Worm (Caenorhabditis elegans) whole organism, L4/young adult: Measurements from ENCODE around the gene inx-3.

ENCODE experiments used
- W03F9.2 ChIP-seq: fragments of 150-350 bp; optimal IDR thresholded peaks from 2 replicates; lab custom pipeline; 2014; ENCODE audit warnings: missing biosample characterization, missing genetic modification characterization
- dao-5 ChIP-seq: sonication (generic microtip); optimal IDR thresholded peaks from 2 replicates; lab custom pipeline; 2016; ENCODE audit warnings: missing genotype, missing genetic modification characterization, moderate library complexity, missing compliant biosample characterization
- him-1 ChIP-seq: sonication (generic microtip); optimal IDR thresholded peaks from 2 replicates; lab custom pipeline; 2016; ENCODE audit warnings: missing genotype, missing genetic modification reagents, missing genetic modification characterization, missing compliant biosample characterization

The inx-3 gene

ce11 chrX:5984581-5985039 is 11.3 kb upstream of the inx-3 start, which contains the start of gene klp-13:
TSS of gene klp-13 (plus strand) at chrX:5984989.
- peak; percentile 76 for TF ChIP-seq him-1 (tag; lab: Kevin White, UChicago)
- TF ChIP-seq W03F9.2 (tag; lab: Kevin White, UChicago) = no peak

DNA sequence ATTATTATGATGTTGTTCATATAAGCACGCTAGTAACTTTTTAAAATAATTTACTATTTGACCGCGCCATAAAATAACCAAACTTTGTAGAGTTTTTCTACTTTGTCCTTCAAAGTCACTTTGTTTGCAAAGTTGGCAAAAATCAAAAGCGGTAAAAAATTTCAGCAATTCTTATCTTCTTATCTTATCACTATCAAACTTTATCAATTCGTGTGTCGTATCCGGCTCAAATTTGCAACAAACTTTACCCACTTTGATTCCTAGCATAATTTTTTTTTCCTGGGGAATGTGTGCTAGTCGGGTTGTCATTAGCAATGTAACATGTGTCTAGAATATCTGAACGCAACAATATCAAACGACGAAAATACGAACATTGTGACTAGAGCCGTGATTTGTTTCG is 10.2 kb upstream of the inx-3 start:
- no peak for TF ChIP-seq W03F9.2 (tag; lab: Kevin White, UChicago)
- no peak for TF ChIP-seq him-1 (tag; lab: Kevin White, UChicago)
- no peak for TF ChIP-seq dao-5 (tag; lab: Kevin White, UChicago)

ce11 chrX:5987910-5988309 is 8.0 kb upstream of the inx-3 start:
- TF ChIP-seq him-1 (tag; lab: Kevin White, UChicago) = no peak

- TF ChIP-seq him-1 (tag; lab: Kevin White, UChicago) = no peak
- no peak for TF ChIP-seq dao-5 (tag; lab: Kevin White, UChicago)
- TF ChIP-seq W03F9.2 (tag; lab: Kevin White, UChicago) = no peak
These were observed 3.2 kb upstream of the inx-3 start, which contains the start of gene F22F4.5 for ce11 chrX:5992770-5993169. TSS of gene F22F4.5 (minus strand) at chrX:5992870.

- no peak for TF ChIP-seq him-1 (tag; lab: Kevin White, UChicago)
These were observed 2.0 kb upstream of the inx-3 start for ce11 chrX:5994004-5994403.

DNA sequence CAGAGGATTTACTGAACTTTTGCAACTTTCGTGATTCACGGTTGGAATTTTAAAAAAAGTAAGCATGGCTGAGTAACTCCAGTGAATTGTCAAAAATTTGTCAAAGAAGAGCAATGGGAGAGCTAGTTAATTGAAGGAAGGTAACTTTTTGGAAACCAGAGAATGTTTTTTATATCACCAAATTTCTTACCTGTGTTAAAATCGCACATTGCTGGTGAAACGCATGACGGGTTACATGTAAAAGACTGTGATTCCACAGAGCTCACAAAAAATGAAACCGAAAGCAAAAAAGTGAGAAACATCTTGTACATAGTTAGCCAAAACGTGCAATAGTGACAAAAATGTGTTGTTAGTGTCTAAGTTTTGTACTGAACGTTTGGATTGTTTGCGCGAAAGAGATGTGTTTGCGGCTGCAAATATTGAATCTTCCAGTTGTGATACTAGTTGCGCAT is 3.2 kb downstream of the inx-3 start, which contains the start of gene F22F4.9:
Gene F22F4.9 (minus strand): TSS at position 402 of the 452 bp plus-strand sequence.
- TF ChIP-seq him-1 (tag; lab: Kevin White, UChicago) (no peak), dao-5 (tag; lab: Kevin White, UChicago) (no peak), W03F9.2 (tag; lab: Kevin White, UChicago) (no peak)

DNA sequence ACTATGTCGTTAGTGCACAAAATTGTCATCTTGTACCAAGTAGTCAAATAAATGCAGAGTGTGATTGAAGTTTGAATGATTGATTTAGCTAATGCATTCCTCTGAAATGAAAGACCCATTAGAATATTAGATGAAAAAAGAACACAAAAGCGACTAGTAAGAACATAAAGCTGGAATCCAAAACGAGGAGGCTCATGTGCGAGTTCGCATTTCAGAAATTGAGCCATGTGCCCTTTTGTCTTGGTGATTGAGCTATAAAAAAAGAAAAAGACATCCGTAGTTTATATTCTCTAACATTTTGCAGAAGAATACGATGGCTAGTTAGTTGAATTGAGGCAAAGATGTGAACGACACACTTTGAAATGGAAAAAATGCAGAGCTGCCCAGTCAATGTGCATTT is 5.5 kb downstream of the inx-3 start, which contains the start of gene F22F4.4:
Gene F22F4.4 (minus strand): TSS at position 101 of the 400 bp plus-strand sequence.
- TF ChIP-seq dao-5 (tag; lab: Kevin White, UChicago) = no peak
- TF ChIP-seq him-1 (tag; lab: Kevin White, UChicago) = no peak
- TF ChIP-seq W03F9.2 (tag; lab: Kevin White, UChicago) = no peak

DNA sequence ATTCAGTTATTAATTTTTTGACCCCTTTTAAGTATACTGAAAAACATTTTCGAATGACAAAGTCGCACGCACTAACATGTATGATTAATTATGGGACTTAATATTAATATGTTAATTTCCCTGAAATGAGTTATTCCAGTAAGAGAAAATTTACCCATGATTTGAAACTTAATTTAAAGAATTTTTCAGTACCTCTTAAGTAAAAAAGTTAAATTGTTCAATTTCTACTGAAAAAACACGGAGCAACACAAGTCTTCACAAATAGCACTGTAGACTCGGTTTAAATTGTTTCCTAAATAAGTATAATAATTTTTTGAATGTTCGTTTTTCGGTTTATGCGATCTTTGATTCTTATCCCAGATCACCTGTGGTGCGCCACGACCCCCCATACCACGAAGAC is 6.5 kb downstream of the inx-3 start:
- TF ChIP-seq him-1 (tag; lab: Kevin White, UChicago) = no peak
- no peak for TF ChIP-seq W03F9.2 (tag; lab: Kevin White, UChicago)
- no peak for TF ChIP-seq dao-5 (tag; lab: Kevin White, UChicago)

ce11 chrX:6003853-6004252 is 7.9 kb downstream of the inx-3 start, which contains the start of gene sups-1:
TSS of gene sups-1 (plus strand) at chrX:6004153.
- no peak for TF ChIP-seq him-1 (tag; lab: Kevin White, UChicago)
- no peak for TF ChIP-seq dao-5 (tag; lab: Kevin White, UChicago)
- no peak for TF ChIP-seq W03F9.2 (tag; lab: Kevin White, UChicago)

- TF ChIP-seq dao-5 (tag; lab: Kevin White, UChicago) (no peak), W03F9.2 (tag; lab: Kevin White, UChicago) (no peak)
These were observed 8.4 kb downstream of the inx-3 start for ce11 chrX:6004315-6004714.

DNA sequence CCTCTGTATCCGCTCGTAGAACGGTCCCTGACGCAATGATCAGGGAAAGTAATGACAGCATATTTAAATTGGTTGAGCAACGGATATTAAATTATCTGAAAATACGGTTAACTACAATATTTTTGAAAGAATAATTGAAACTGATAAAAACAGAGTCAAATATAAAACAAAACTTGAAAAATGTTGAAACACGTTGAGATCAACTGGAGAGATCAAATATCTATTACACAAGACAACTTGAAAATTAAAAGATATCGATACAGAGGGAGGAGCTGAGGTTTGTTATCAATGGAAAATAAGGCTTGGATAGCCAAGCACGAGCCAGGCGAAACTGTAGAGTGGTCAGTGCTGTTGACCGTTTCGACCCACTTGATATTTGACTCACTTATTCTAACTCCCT is 14.6 kb downstream of the inx-3 start, which contains the start of gene C09B8.3:
Gene C09B8.3 (minus strand): TSS at position 101 of the 400 bp plus-strand sequence.
- TF ChIP-seq him-1 (tag; lab: Kevin White, UChicago) (no peak), dao-5 (tag; lab: Kevin White, UChicago) (no peak), W03F9.2 (tag; lab: Kevin White, UChicago) (no peak)

DNA sequence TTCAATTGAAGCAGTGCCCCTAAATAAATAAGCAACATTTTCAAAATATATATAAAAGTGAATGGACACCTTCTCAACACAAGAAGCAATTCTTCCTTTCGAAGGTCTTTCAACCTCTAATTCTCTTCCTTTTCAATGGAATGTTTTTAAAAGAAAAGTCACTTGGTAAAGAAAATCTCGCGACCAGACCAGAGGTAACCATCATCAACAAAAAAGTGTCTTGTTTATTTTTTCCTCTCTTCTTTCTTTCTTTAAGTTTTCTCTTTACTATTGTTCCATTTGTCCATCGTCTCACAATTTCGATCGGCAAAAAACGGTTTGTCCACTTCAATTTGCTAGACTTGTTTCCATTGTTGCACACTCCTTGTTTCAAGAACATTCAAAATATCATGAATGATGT is 19.1 kb downstream of the inx-3 start, which contains the start of gene C09B8.8:
Gene C09B8.8 (plus strand): TSS at position 397 of the 400 bp plus-strand sequence.
- TF ChIP-seq W03F9.2 (tag; lab: Kevin White, UChicago) (no peak), dao-5 (tag; lab: Kevin White, UChicago) (no peak), him-1 (tag; lab: Kevin White, UChicago) (no peak)

- no peak for TF ChIP-seq him-1 (tag; lab: Kevin White, UChicago)
- TF ChIP-seq W03F9.2 (tag; lab: Kevin White, UChicago) = no peak
- no peak for TF ChIP-seq dao-5 (tag; lab: Kevin White, UChicago)
These were observed 24.0 kb downstream of the inx-3 start, which contains the start of gene C09B8.4 for ce11 chrX:6019886-6020469. TSS of gene C09B8.4 (minus strand) at chrX:6019936.

DNA sequence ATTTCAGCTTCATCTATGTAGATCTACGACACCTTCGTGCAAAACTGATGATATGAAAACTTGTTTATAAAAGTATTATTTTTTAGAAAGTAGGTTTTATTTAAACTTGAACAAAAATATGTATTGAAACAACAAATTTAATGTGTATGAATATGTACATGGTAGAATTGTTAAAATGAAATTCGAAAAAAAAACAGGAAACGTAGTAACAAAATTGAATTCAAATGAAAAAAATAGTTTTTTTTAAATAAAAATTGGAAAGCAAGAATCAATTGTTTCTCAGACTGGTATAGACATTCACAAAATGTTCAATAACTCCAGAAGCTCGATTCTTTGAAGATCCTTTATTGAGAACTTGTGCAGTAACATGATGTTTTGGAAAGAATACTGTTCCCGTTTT is 24.8 kb downstream of the inx-3 start:
- TF ChIP-seq W03F9.2 (tag; lab: Kevin White, UChicago) = no peak
- TF ChIP-seq him-1 (tag; lab: Kevin White, UChicago) = no peak
